Fruit fly (Drosophila melanogaster): Measurements from ENCODE around the gene Drsl4.

DNA sequence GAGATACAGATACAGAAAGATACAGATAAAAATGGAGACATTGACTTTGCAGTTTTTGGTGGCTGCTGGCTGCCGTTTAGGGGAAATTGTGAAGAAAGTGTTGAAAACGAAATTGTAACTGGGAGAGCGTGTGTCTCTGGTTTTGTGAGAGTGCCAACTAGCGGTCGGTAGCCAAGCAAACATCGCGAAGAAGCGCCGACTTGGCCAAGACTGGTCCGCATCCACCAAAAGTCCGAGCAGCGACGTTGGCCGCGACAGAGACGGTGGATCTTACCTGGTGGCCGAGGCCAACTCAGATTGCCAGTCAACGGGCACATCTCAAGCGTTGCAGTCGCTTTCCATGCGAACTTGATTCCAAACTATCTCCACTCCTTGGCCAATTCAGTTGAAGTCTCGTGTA lies 44.7 kb upstream of the Drsl4 start, which contains the start of gene CG14960:
- no peak for TF ChIP-seq psq (optimal IDR thresholded peaks at IDR 0.05)
- TF ChIP-seq CG8478 (optimal IDR thresholded peaks at IDR 0.05), result no peak
- no peak for TF ChIP-seq usp (GFP tag; optimal IDR thresholded peaks at IDR 0.05)
